Worm (Caenorhabditis elegans): Measurements from ENCODE around the gene fipr-12.

The fipr-12 gene

DNA sequence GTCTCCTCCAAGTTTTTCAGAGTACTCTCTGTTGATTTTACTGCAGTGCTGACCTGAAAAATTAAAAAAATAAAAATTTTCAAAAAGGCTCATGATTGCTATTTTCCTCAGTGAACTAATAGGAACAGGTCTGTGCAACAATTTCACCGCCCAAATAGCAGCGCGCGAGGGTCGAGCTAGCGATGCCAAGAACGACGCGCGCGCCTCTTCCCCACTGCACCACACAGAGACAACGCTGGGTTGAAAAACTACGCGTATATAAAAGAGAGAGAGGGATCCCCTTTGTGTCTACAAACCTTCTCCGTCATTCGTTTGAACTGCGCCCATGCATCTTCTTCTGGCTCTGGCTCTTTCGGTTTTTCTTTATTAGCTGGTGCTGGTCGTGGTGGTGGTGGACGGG is 27.0 kb downstream of the fipr-12 start (continued):
- TF ChIP-seq arid-1 (GFP tag; conservative IDR thresholded peaks at IDR 0.05), result peak; percentile 92
- peak; percentile 79 for TF ChIP-seq zfp-3 (GFP tag; conservative IDR thresholded peaks at IDR 0.05)
- no peak for TF ChIP-seq attf-4 (tag; optimal IDR thresholded peaks at IDR 0.05)

DNA sequence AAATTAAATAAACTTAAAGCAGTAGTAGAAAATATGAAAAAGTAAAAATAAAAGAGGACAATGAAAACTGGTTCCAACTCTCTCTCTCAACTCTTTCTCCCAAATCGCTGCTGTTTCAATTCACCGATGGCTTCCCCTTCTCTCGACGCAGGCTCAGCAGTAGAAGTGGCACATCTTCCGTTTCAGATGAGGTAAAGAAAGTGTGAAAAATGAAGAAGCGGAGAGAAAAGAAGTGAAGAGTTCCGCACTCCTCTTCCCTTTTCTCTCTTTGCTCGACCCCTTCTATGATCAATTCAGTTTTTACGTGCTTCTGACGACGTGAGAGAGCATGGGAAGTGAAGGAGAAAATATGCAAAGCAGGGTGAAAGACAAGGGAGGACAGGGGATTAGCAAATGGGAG is 31.1 kb downstream of the fipr-12 start:
- TF ChIP-seq rbr-2 (tag; optimal IDR thresholded peaks at IDR 0.05) (peak; percentile 25), ctbp-1 (GFP tag; IDR thresholded peaks at IDR 0.05) (0 out of 2 replicates have a peak, but pooled peaks have one; percentile 37), fkh-10 (GFP tag; optimal IDR thresholded peaks at IDR 0.05) (peak; percentile 87), hmg-1.1 (GFP tag; IDR thresholded peaks at IDR 0.05) (0 out of 2 replicates have a peak, but pooled peaks have one; percentile 26), lsy-2 (tag; optimal IDR thresholded peaks at IDR 0.05) (peak in 1 of 2 experiments; percentile 30), vab-7 (GFP tag; IDR thresholded peaks at IDR 0.05) (no peak), zip-11 (GFP tag; IDR thresholded peaks at IDR 0.05) (no peak), set-16 (GFP tag; IDR thresholded peaks at IDR 0.05) (0 out of 2 replicates have a peak, but pooled peaks have one; percentile 6), unc-62 (GFP tag; optimal IDR thresholded peaks at IDR 0.05 in 1 of 2) (peak in 1 of 2 experiments; percentile 91), unc-62 (tag; optimal IDR thresholded peaks at IDR 0.05) (no peak)

DNA sequence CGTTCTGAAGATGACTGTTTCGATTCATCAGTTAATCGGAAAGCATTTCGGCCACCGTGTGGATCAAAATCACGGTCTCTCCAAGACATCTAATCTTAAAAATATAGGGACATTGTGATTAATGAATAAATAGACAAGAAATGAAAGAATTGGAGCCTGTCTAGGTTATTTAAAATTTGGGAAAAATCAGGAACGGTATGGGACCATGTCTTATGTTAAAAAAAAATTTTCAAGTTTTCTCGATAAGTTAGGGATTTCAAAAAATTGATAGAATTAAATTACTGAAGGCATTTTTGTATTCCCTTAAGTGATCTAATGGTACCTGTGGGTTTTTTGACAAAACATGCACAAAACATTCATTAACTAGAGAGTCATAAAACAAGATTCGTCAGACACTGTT is 33.0 kb downstream of the fipr-12 start, which contains the start of gene unc-41:
Gene unc-41, minus strand, starts transcription at position 101 of the 400 bp plus-strand sequence.
- TF ChIP-seq madf-5 (GFP tag; IDR thresholded peaks at IDR 0.05), result no peak
- no peak for TF ChIP-seq spr-3 (GFP tag; optimal IDR thresholded peaks at IDR 0.05)
- TF ChIP-seq unc-39 (tag; optimal IDR thresholded peaks at IDR 0.05), result no peak
- no peak for TF ChIP-seq tag-97 (GFP tag; IDR thresholded peaks at IDR 0.05)
- TF ChIP-seq hif-1 (tag; optimal IDR thresholded peaks at IDR 0.05), result no peak

DNA sequence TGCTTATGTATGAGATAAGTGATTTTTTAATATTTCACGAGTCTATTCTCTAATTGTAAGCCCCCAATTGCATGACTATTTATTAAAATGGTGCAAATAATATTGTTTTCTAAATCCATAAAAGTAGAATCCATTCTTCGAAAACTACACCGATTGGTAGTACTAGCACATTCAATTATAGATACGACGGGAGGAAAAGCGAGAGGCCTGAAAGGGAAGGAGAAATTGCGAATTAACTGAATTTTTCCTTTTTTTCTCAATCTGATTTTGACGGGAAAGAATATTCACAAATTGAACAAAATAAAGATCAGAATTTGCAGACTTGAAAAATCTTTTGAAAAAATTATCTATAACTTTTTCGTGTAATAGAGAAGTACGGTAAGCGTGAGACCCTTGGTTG is 34.1 kb downstream of the fipr-12 start:
- TF ChIP-seq daf-8 (GFP tag; IDR thresholded peaks at IDR 0.05) (no peak), nhr-77 (tag; optimal IDR thresholded peaks at IDR 0.05) (no peak)

DNA sequence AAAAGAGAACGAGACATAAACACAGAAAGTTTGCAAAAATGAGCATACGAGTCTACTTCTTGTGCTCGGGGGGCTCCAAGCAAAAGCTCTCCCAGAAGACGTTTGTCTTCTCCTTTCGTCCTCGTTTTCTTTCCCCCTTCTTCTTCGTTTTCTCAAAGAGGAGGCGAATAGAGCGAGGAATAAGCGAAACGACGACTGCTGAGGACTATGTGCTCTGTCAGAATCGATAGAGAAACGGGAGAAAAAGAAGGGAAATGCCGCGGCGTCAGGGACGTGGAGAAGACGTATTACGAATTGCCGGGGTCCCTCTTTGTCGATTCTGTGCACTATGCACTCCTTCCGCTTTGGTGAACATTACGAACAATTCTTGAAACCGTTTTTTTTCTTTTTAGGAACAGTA is 35.3 kb downstream of the fipr-12 start:
- no peak for TF ChIP-seq nhr-77 (tag; optimal IDR thresholded peaks at IDR 0.05)
- peak; percentile 65 for TF ChIP-seq rbr-2 (tag; optimal IDR thresholded peaks at IDR 0.05)
- TF ChIP-seq lin-38 (GFP tag; IDR thresholded peaks at IDR 0.05), result peak; percentile 52
- TF ChIP-seq ctbp-1 (GFP tag; IDR thresholded peaks at IDR 0.05), result 0 out of 2 replicates have a peak, but pooled peaks have one; percentile 35
- TF ChIP-seq unc-130 (GFP tag; optimal IDR thresholded peaks at IDR 0.05), result peak; percentile 11
- TF ChIP-seq mep-1 (tag; optimal IDR thresholded peaks at IDR 0.05), result peak; percentile 20
- no peak for TF ChIP-seq aly-2 (tag; optimal IDR thresholded peaks at IDR 0.05)
- peak in 1 of 2 experiments; percentile 41 for TF ChIP-seq lsy-2 (tag; optimal IDR thresholded peaks at IDR 0.05)
- TF ChIP-seq lin-15B (tag; optimal IDR thresholded peaks at IDR 0.05), result no peak
- no peak for TF ChIP-seq ztf-7 (tag; optimal IDR thresholded peaks at IDR 0.05)
- 0 out of 2 replicates have a peak, but pooled peaks have one; percentile 25 for TF ChIP-seq arid-1 (GFP tag; conservative IDR thresholded peaks at IDR 0.05)
- TF ChIP-seq Y48G9A.11 (GFP tag; IDR thresholded peaks at IDR 0.05), result 0 out of 2 replicates have a peak, but pooled peaks have one; percentile 11
- peak; percentile 65; the same call in 1 of the 2 replicates for TF ChIP-seq egl-43 (GFP tag; IDR thresholded peaks at IDR 0.05)
- TF ChIP-seq set-16 (GFP tag; IDR thresholded peaks at IDR 0.05), result peak; percentile 29; the same call in 1 of the 2 replicates
- peak; percentile 24 for TF ChIP-seq aha-1 (tag)
- 0 out of 2 replicates have a peak, but pooled peaks have one; percentile 15 for TF ChIP-seq hmg-1.1 (GFP tag; IDR thresholded peaks at IDR 0.05)
- 0 out of 2 replicates have a peak, but pooled peaks have one; percentile 21 for TF ChIP-seq pha-4 (GFP tag; IDR thresholded peaks at IDR 0.05)
- no peak for TF ChIP-seq pha-4 (tag; optimal IDR thresholded peaks at IDR 0.05)

Measured in whole organism, L4 larva.